Worm (Caenorhabditis elegans): ENCODE measurements around the gene lgc-47.

The lgc-47 gene

ce11 chrX:9754537-9754936 is 52.9 kb downstream of the lgc-47 start:
- no peak for TF ChIP-seq unc-62 (GFP tag; optimal IDR thresholded peaks at IDR 0.05)

All from whole organism, dauer.